Worm (Caenorhabditis elegans) whole organism, L1 larva: ENCODE data around the gene gcst-1.
A peak's percentile ranks its signal among the peaks of the same experiment; 100 is the strongest.

Experiments
- C04F5.9 ChIP-seq: sonication (generic microtip); optimal IDR thresholded peaks from 2 replicates; lab custom pipeline; 2016; ENCODE audit warnings: missing genetic modification characterization, missing compliant biosample characterization
- F16B12.6 ChIP-seq: fragments of 150-350 bp; optimal IDR thresholded peaks from 2 replicates; lab custom pipeline; 2014; ENCODE audit warnings: missing biosample characterization, missing genetic modification characterization
- Y116A8C.19 ChIP-seq: sonication (generic microtip); optimal IDR thresholded peaks from 2 replicates; lab custom pipeline; 2016; ENCODE audit warnings: missing compliant biosample characterization, missing genetic modification characterization, borderline replicate concordance
- alr-1 ChIP-seq: fragments of 200-800 bp; sonication (Bioruptor generic); optimal IDR thresholded peaks from 2 replicates; lab custom pipeline; 2018; ENCODE audit warnings: borderline replicate concordance, mild to moderate bottlenecking, missing genetic modification characterization, missing compliant biosample characterization
- ceh-63 ChIP-seq: fragments of 200-800 bp; sonication (Bioruptor generic); optimal IDR thresholded peaks from 2 replicates; lab custom pipeline; 2018; ENCODE audit warnings: mild to moderate bottlenecking, missing genetic modification characterization, missing compliant biosample characterization
- ceh-8 ChIP-seq: fragments of 200-800 bp; sonication (Bioruptor generic); optimal IDR thresholded peaks from 2 replicates; lab custom pipeline; 2018; ENCODE audit warnings: mild to moderate bottlenecking, missing genetic modification characterization, moderate library complexity, missing compliant biosample characterization
- ceh-88 ChIP-seq: fragments of 200-800 bp; sonication (Bioruptor generic); IDR thresholded peaks from 2 replicates; pipeline ENCODE4 v1.3.6; 2022; ENCODE audit warnings: missing genetic modification characterization, missing compliant biosample characterization
- ceh-90 ChIP-seq: sonication (generic microtip); optimal IDR thresholded peaks from 2 replicates; lab custom pipeline; 2016; ENCODE audit warnings: missing genetic modification characterization, missing compliant biosample characterization
- dpl-1 ChIP-seq, 3 experiments: fragments of 150-350 bp in 2 of 3; sonication (generic microtip) in 1 of 3; optimal IDR thresholded peaks; 2 replicates each; lab custom pipeline; 2014 to 2017; ENCODE audit warnings: missing biosample characterization in 3 of 3, missing genetic modification characterization in 3 of 3, missing genetic modification reagents in 3 of 3
- efl-1 ChIP-seq, 4 experiments: fragments of 150-350 bp; optimal IDR thresholded peaks in 3 of 4; peaks in 1 of 4; 1 replicate in 1 of 4; 2 replicates in 3 of 4; lab custom pipeline; 2014; ENCODE audit warnings: missing biosample characterization in 2 of 4, missing genetic modification characterization in 2 of 4, missing genetic modification reagents in 2 of 4
- efl-3 ChIP-seq: fragments of 200-800 bp; sonication (Bioruptor generic); optimal IDR thresholded peaks from 2 replicates; lab custom pipeline; 2018; ENCODE audit warnings: mild to moderate bottlenecking, missing genetic modification characterization, missing compliant biosample characterization
- egl-13 ChIP-seq: sonication (generic microtip); optimal IDR thresholded peaks from 2 replicates; lab custom pipeline; 2016; ENCODE audit warnings: missing genotype, missing genetic modification reagents, missing genetic modification characterization, missing compliant biosample characterization
- ets-5 ChIP-seq: fragments of 200-800 bp; sonication (Bioruptor generic); IDR thresholded peaks from 2 replicates; pipeline ENCODE4 v1.3.6; 2022; ENCODE audit warnings: missing genetic modification characterization, missing compliant biosample characterization
- fkh-10 ChIP-seq: sonication (generic microtip); optimal IDR thresholded peaks from 2 replicates; lab custom pipeline; 2017; ENCODE audit warnings: missing biosample characterization, missing genetic modification reagents, missing genetic modification characterization
- fkh-8 ChIP-seq: sonication (generic microtip); optimal IDR thresholded peaks from 2 replicates; lab custom pipeline; 2016; ENCODE audit warnings: mild to moderate bottlenecking, missing genetic modification characterization, missing compliant biosample characterization
- fos-1 ChIP-seq: fragments of 150-350 bp; optimal IDR thresholded peaks from 2 replicates; lab custom pipeline; 2014; ENCODE audit warnings: missing biosample characterization, missing genetic modification characterization
- grh-1 ChIP-seq: fragments of 200-800 bp; sonication (Bioruptor generic); IDR thresholded peaks from 2 replicates; pipeline ENCODE4 v1.3.6; 2022; ENCODE audit warnings: missing genetic modification reagents, missing genetic modification characterization, missing compliant biosample characterization
- hlh-17 ChIP-seq: fragments of 200-800 bp; sonication (Bioruptor generic); optimal IDR thresholded peaks from 2 replicates; lab custom pipeline; 2018; ENCODE audit warnings: missing genetic modification characterization, mild to moderate bottlenecking, missing compliant biosample characterization, moderate library complexity, borderline replicate concordance
- hlh-4 ChIP-seq: sonication (generic microtip); optimal IDR thresholded peaks from 2 replicates; lab custom pipeline; 2016; ENCODE audit warnings: mild to moderate bottlenecking, missing genetic modification characterization, missing compliant biosample characterization
- isw-1 ChIP-seq: fragments of 200-800 bp; sonication (Bioruptor generic); IDR thresholded peaks from 2 replicates; pipeline ENCODE4 v1.3.6; 2022; ENCODE audit warnings: missing genetic modification characterization, missing compliant biosample characterization
- jun-1 ChIP-seq: fragments of 150-350 bp; optimal IDR thresholded peaks from 2 replicates; lab custom pipeline; 2014; ENCODE audit warnings: missing biosample characterization, missing genetic modification reagents, missing genetic modification characterization
- lir-3 ChIP-seq: sonication (generic microtip); optimal IDR thresholded peaks from 2 replicates; lab custom pipeline; 2016; ENCODE audit warnings: mild to moderate bottlenecking, missing genetic modification characterization, moderate library complexity, missing compliant biosample characterization; ENCODE audit not compliant: poor library complexity
- lsy-2 ChIP-seq, 2 experiments: fragments of 150-350 bp; optimal IDR thresholded peaks; 2 replicates each; lab custom pipeline; 2014; ENCODE audit warnings: missing biosample characterization in 2 of 2, missing genetic modification characterization in 2 of 2
- mab-9 ChIP-seq: fragments of 200-800 bp; sonication (Bioruptor generic); IDR thresholded peaks from 2 replicates; pipeline ENCODE4 v1.3.6; 2022; ENCODE audit warnings: missing genetic modification reagents, missing genetic modification characterization, missing compliant biosample characterization
- mdl-1 ChIP-seq, 2 experiments: fragments of 150-350 bp; optimal IDR thresholded peaks; 2 replicates each; lab custom pipeline; 2014 to 2017; ENCODE audit warnings: missing biosample characterization in 2 of 2, missing genetic modification characterization in 2 of 2, inconsistent platforms in 1 of 2
- mef-2 ChIP-seq: fragments of 150-350 bp; optimal IDR thresholded peaks from 2 replicates; lab custom pipeline; 2014; ENCODE audit warnings: missing biosample characterization, missing genetic modification characterization
- mep-1 ChIP-seq: fragments of 150-350 bp; optimal IDR thresholded peaks from 2 replicates; lab custom pipeline; 2014; ENCODE audit warnings: missing biosample characterization, missing genetic modification characterization
- nhr-11 ChIP-seq: fragments of 150-350 bp; optimal IDR thresholded peaks from 2 replicates; lab custom pipeline; 2014; ENCODE audit warnings: missing biosample characterization, missing genetic modification characterization
- nhr-19 ChIP-seq: fragments of 200-800 bp; sonication (Bioruptor generic); conservative IDR thresholded peaks from 2 replicates; pipeline ENCODE4 v1.3.6; 2022; ENCODE audit warnings: missing genetic modification characterization, missing compliant biosample characterization
- nhr-20 ChIP-seq: sonication (generic microtip); optimal IDR thresholded peaks from 2 replicates; lab custom pipeline; 2016; ENCODE audit warnings: mild to moderate bottlenecking, missing genetic modification characterization, missing compliant biosample characterization
- nhr-237 ChIP-seq: fragments of 150-350 bp; optimal IDR thresholded peaks from 2 replicates; lab custom pipeline; 2014; ENCODE audit warnings: missing biosample characterization, missing genetic modification characterization
- nhr-28 ChIP-seq: fragments of 150-350 bp; optimal IDR thresholded peaks from 2 replicates; lab custom pipeline; 2014; ENCODE audit warnings: missing biosample characterization, missing genetic modification characterization
- nhr-47 ChIP-seq: sonication (generic microtip); optimal IDR thresholded peaks from 2 replicates; lab custom pipeline; 2016; ENCODE audit warnings: mild to moderate bottlenecking, missing genetic modification characterization, moderate library complexity, missing compliant biosample characterization
- nhr-71 ChIP-seq: sonication (generic microtip); optimal IDR thresholded peaks from 2 replicates; lab custom pipeline; 2016; ENCODE audit warnings: mild to moderate bottlenecking, missing genetic modification characterization, moderate library complexity, missing compliant biosample characterization
- nhr-77 ChIP-seq: fragments of 150-350 bp; optimal IDR thresholded peaks from 2 replicates; lab custom pipeline; 2014; ENCODE audit warnings: missing biosample characterization, missing genetic modification characterization
- nhr-84 ChIP-seq: sonication (generic microtip); optimal IDR thresholded peaks from 2 replicates; lab custom pipeline; 2017; ENCODE audit warnings: missing biosample characterization, missing genetic modification characterization
- pag-3 ChIP-seq: sonication (generic microtip); optimal IDR thresholded peaks from 2 replicates; lab custom pipeline; 2017; ENCODE audit warnings: missing genetic modification characterization, mild to moderate bottlenecking, missing compliant biosample characterization, antibody characterized with exemption, borderline replicate concordance; ENCODE audit not compliant: insufficient read depth
- pax-3 ChIP-seq: fragments of 200-800 bp; sonication (Bioruptor generic); optimal IDR thresholded peaks from 2 replicates; lab custom pipeline; 2018; ENCODE audit warnings: mild to moderate bottlenecking, missing genetic modification characterization, moderate library complexity, missing compliant biosample characterization
- rnt-1 ChIP-seq: sonication (generic microtip); optimal IDR thresholded peaks from 2 replicates; lab custom pipeline; 2016; ENCODE audit warnings: mild to moderate bottlenecking, missing genetic modification characterization, moderate library complexity, missing compliant biosample characterization
- skn-1 ChIP-seq: fragments of 150-350 bp; optimal IDR thresholded peaks from 2 replicates; lab custom pipeline; 2014; ENCODE audit warnings: missing biosample characterization, missing genetic modification characterization
- snu-23 ChIP-seq: sonication (generic microtip); optimal IDR thresholded peaks from 2 replicates; lab custom pipeline; 2016; ENCODE audit warnings: missing genetic modification characterization, missing compliant biosample characterization
- sup-37 ChIP-seq: fragments of 200-800 bp; sonication (Bioruptor generic); optimal IDR thresholded peaks from 2 replicates; lab custom pipeline; 2018; ENCODE audit warnings: mild to moderate bottlenecking, missing genetic modification characterization, missing compliant biosample characterization
- swsn-7 ChIP-seq: sonication (generic microtip); optimal IDR thresholded peaks from 2 replicates; lab custom pipeline; 2016; ENCODE audit warnings: missing genetic modification characterization, missing compliant biosample characterization
- tlp-1 ChIP-seq: fragments of 150-350 bp; optimal IDR thresholded peaks from 2 replicates; lab custom pipeline; 2014; ENCODE audit warnings: missing biosample characterization, missing genetic modification characterization
- unc-130 ChIP-seq: fragments of 150-350 bp; optimal IDR thresholded peaks from 2 replicates; lab custom pipeline; 2017; ENCODE audit warnings: missing biosample characterization, missing genetic modification characterization, inconsistent platforms
- unc-98 ChIP-seq: fragments of 200-800 bp; sonication (Bioruptor generic); IDR thresholded peaks from 2 replicates; pipeline ENCODE4 v1.3.6; 2022; ENCODE audit warnings: missing genetic modification characterization, missing compliant biosample characterization
- vab-15 ChIP-seq: sonication (generic microtip); optimal IDR thresholded peaks from 2 replicates; lab custom pipeline; 2017; ENCODE audit warnings: missing genotype, mild to moderate bottlenecking, missing genetic modification characterization, missing compliant biosample characterization
- xbp-1 ChIP-seq: sonication (generic microtip); optimal IDR thresholded peaks from 2 replicates; lab custom pipeline; 2016; ENCODE audit warnings: missing genetic modification characterization, missing compliant biosample characterization
- zag-1 ChIP-seq: fragments of 150-350 bp; optimal IDR thresholded peaks from 2 replicates; lab custom pipeline; 2014; ENCODE audit warnings: missing biosample characterization, missing genetic modification characterization
- zip-4 ChIP-seq: fragments of 200-800 bp; sonication (Bioruptor generic); optimal IDR thresholded peaks from 2 replicates; lab custom pipeline; 2018; ENCODE audit warnings: mild to moderate bottlenecking, missing genetic modification characterization, moderate library complexity, missing compliant biosample characterization
- ztf-11 ChIP-seq, 2 experiments: sonication (generic microtip); optimal IDR thresholded peaks; 2 replicates each; lab custom pipeline; 2016 to 2017; ENCODE audit warnings: missing genetic modification characterization in 2 of 2, missing biosample characterization in 1 of 2, missing compliant biosample characterization in 1 of 2

The gcst-1 gene

DNA sequence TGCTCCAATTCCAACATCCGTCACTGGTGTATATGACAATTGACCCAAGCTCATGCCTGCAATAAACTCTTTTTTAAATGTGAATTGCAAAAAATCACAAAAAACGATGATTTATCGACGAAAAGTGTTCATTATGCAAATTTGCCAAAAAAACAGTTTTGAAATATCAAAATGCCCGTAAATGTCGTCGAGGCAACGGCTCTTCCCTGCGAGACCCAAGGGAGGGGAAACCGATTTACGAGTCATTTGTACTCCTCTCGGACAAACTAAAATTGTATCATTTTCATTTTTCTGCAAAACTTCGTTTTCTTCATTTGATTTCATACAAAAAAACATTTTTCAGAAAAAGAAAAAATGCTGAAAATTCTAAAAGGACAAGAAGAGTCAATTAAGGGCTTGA is 28.2 kb upstream of the gcst-1 start, which contains the start of the genes hmgs-1 and F25B4.4 (continued):
- TF ChIP-seq ceh-63 (GFP tag; lab: Kevin White, UChicago) (no peak), ceh-88 (peak; percentile 79; the same call in 1 of the 2 replicates), mef-2 (tag; lab: Kevin White, UChicago) (peak; percentile 76), lir-3 (tag; lab: Kevin White, UChicago) (peak; percentile 76), zip-4 (GFP tag; lab: Kevin White, UChicago) (peak; percentile 74), nhr-28 (no peak), rnt-1 (peak; percentile 94), nhr-71 (peak; percentile 95), Y116A8C.19 (tag; lab: Kevin White, UChicago) (no peak), nhr-20 (tag; lab: Kevin White, UChicago) (peak; percentile 94), swsn-7 (tag; lab: Kevin White, UChicago) (peak; percentile 90), pax-3 (tag; lab: Kevin White, UChicago) (peak; percentile 82), snu-23 (peak; percentile 96), hlh-4 (no peak), isw-1 (peak; percentile 89), dpl-1 (GFP tag; optimal IDR thresholded peaks at IDR 0.05; lab: Kevin White, UChicago) (peak; percentile 84 to 86 (median 86)), ceh-90 (tag; lab: Kevin White, UChicago) (peak; percentile 59), mab-9 (GFP tag; lab: Robert Waterston, UW) (peak; percentile 72), efl-1 (optimal IDR thresholded peaks at IDR 0.05; lab: Kevin White, UChicago) (peak; percentile 92 to 93), efl-1 (GFP tag; optimal IDR thresholded peaks at IDR 0.05 in 1 of 2; lab: Kevin White, UChicago) (peak; percentile 82 to 98), unc-98 (peak; percentile 28; the same call in 1 of the 2 replicates), nhr-237 (tag; lab: Kevin White, UChicago) (peak; percentile 65), unc-130 (tag; lab: Kevin White, UChicago) (peak; percentile 94), xbp-1 (peak; percentile 93), nhr-84 (no peak), ceh-8 (GFP tag; lab: Kevin White, UChicago) (peak; percentile 81), nhr-77 (tag; lab: Kevin White, UChicago) (peak; percentile 91), hlh-17 (no peak), pag-3 (tag; lab: Kevin White, UChicago) (peak; percentile 35), fos-1 (tag; lab: Kevin White, UChicago) (peak; percentile 84), fkh-8 (tag; lab: Kevin White, UChicago) (peak; percentile 90), fkh-10 (GFP tag; lab: Kevin White, UChicago) (peak; percentile 79), mdl-1 (tag; optimal IDR thresholded peaks at IDR 0.05; lab: Kevin White, UChicago) (peak in 1 of 2 experiments; percentile 83), grh-1 (GFP tag; lab: Robert Waterston, UW) (peak; percentile 75), ztf-11 (tag; optimal IDR thresholded peaks at IDR 0.05; lab: Kevin White, UChicago) (peak in 1 of 2 experiments; percentile 73), C04F5.9 (tag; lab: Kevin White, UChicago) (peak; percentile 67), tlp-1 (tag; lab: Kevin White, UChicago) (no peak), ets-5 (GFP tag; lab: Robert Waterston, UW) (no peak), skn-1 (tag; lab: Kevin White, UChicago) (peak; percentile 84), sup-37 (GFP tag; lab: Kevin White, UChicago) (no peak), nhr-11 (tag; lab: Kevin White, UChicago) (peak; percentile 84), alr-1 (no peak), vab-15 (peak; percentile 92), nhr-19 (peak; percentile 90), zag-1 (tag; lab: Kevin White, UChicago) (peak; percentile 21), lsy-2 (tag; optimal IDR thresholded peaks at IDR 0.05; lab: Kevin White, UChicago) (peak; percentile 93 to 95), nhr-47 (tag; lab: Kevin White, UChicago) (peak; percentile 94), jun-1 (tag; lab: Kevin White, UChicago) (peak; percentile 91), mep-1 (tag; lab: Kevin White, UChicago) (peak; percentile 95), F16B12.6 (tag; lab: Kevin White, UChicago) (peak; percentile 68), egl-13 (tag; lab: Kevin White, UChicago) (peak; percentile 74), efl-3 (GFP tag; lab: Kevin White, UChicago) (no peak)
